Fruit fly (Drosophila melanogaster) whole organism, wandering third instar larva: Measurements from ENCODE around the gene CrebA.
A peak's percentile ranks its signal among the peaks of the same experiment; 100 is the strongest.

ENCODE experiments used
- Abd-B ChIP-seq: fragments of >200 bp; optimal IDR thresholded peaks from 2 replicates; lab custom pipeline; 2017; ENCODE audit warnings: missing biosample characterization, missing genetic modification characterization
- CG32264 ChIP-seq: fragments of 200-800 bp; sonication (Bioruptor generic); optimal IDR thresholded peaks from 2 replicates; lab custom pipeline; 2016; ENCODE audit warnings: missing biosample characterization, missing genetic modification characterization
- CG9705 ChIP-seq: fragments of 200-800 bp; sonication (Bioruptor generic); optimal IDR thresholded peaks from 2 replicates; lab custom pipeline; 2018; ENCODE audit warnings: missing biosample characterization, mild to moderate bottlenecking, missing genetic modification characterization
- CrebA ChIP-seq: fragments of 200-800 bp; sonication (Bioruptor generic); optimal IDR thresholded peaks from 2 replicates; lab custom pipeline; 2016; ENCODE audit warnings: missing biosample characterization, mild to moderate bottlenecking, missing genetic modification characterization, borderline replicate concordance
- Dfd ChIP-seq: fragments of >200 bp; optimal IDR thresholded peaks from 2 replicates; lab custom pipeline; 2017; ENCODE audit warnings: missing biosample characterization, missing genetic modification characterization
- Dif ChIP-seq: fragments of 200-275, 200-300 bp; sonication (Bioruptor generic); optimal IDR thresholded peaks from 2 replicates; lab custom pipeline; 2018; ENCODE audit warnings: missing biosample characterization, missing genetic modification characterization; ENCODE audit not compliant: partially characterized antibody
- GATAd ChIP-seq: sonication (Bioruptor generic); optimal IDR thresholded peaks from 2 replicates; lab custom pipeline; 2016; ENCODE audit warnings: missing biosample characterization, missing genetic modification characterization
- HLH106 ChIP-seq: fragments of 200-800 bp; optimal IDR thresholded peaks from 3 replicates; lab custom pipeline; 2019; ENCODE audit warnings: missing biosample characterization, mild to moderate bottlenecking, missing genetic modification characterization, moderate library complexity
- Hnf4 ChIP-seq: fragments of 200-800 bp; sonication (Bioruptor generic); optimal IDR thresholded peaks from 2 replicates; lab custom pipeline; 2016; ENCODE audit warnings: missing biosample characterization, mild to moderate bottlenecking, missing genetic modification characterization
- Hr78 ChIP-seq: fragments of >200 bp; optimal IDR thresholded peaks from 2 replicates; lab custom pipeline; 2017; ENCODE audit warnings: missing biosample characterization, missing genetic modification characterization
- Hr83 ChIP-seq: fragments of 200-300 bp; sonication (Bioruptor generic); optimal IDR thresholded peaks from 2 replicates; lab custom pipeline; 2016; ENCODE audit warnings: missing biosample characterization, mild to moderate bottlenecking, missing genetic modification characterization, moderate library complexity; ENCODE audit not compliant: poor library complexity, severe bottlenecking
- Jra ChIP-seq: sonication (Bioruptor generic); optimal IDR thresholded peaks from 2 replicates; lab custom pipeline; 2016; ENCODE audit warnings: missing biosample characterization, missing genetic modification characterization
- Mio ChIP-seq: sonication (Bioruptor generic); optimal IDR thresholded peaks from 2 replicates; lab custom pipeline; 2016; ENCODE audit warnings: missing biosample characterization, missing genetic modification characterization
- Myc ChIP-seq: fragments of >200 bp; optimal IDR thresholded peaks from 2 replicates; lab custom pipeline; 2017
- N ChIP-seq: fragments of >200 bp; optimal IDR thresholded peaks from 2 replicates; lab custom pipeline; 2018; ENCODE audit warnings: missing biosample characterization, missing external identifiers, missing genetic modification characterization
- OdsH ChIP-seq: fragments of 200-800 bp; sonication (Bioruptor generic); optimal IDR thresholded peaks from 2 replicates; lab custom pipeline; 2016; ENCODE audit warnings: missing biosample characterization, mild to moderate bottlenecking, missing genetic modification characterization
- Rel ChIP-seq, 2 experiments: fragments of 200-800 bp; sonication (Bioruptor generic) in 1 of 2; optimal IDR thresholded peaks; 2 replicates in 1 of 2; 3 replicates in 1 of 2; lab custom pipeline; 2016 to 2019; ENCODE audit warnings: mild to moderate bottlenecking in 2 of 2, missing biosample characterization in 2 of 2, missing genetic modification characterization in 2 of 2, moderate library complexity in 1 of 2
- Sp1 ChIP-seq: fragments of 200-800 bp; sonication (Bioruptor generic); optimal IDR thresholded peaks from 3 replicates; lab custom pipeline; 2019; ENCODE audit warnings: missing biosample characterization, mild to moderate bottlenecking, missing genetic modification characterization, moderate library complexity
- Vsx2 ChIP-seq: fragments of 200-300, 225-300 bp; sonication (Bioruptor generic); optimal IDR thresholded peaks from 2 replicates; lab custom pipeline; 2018; ENCODE audit warnings: missing biosample characterization, missing genetic modification characterization; ENCODE audit not compliant: partially characterized antibody
- br ChIP-seq: fragments of 200-800 bp; sonication (Bioruptor generic); optimal IDR thresholded peaks from 2 replicates; lab custom pipeline; 2016; ENCODE audit warnings: missing biosample characterization, missing genetic modification characterization
- brk ChIP-seq: fragments of 200-800 bp; sonication (Bioruptor generic); optimal IDR thresholded peaks from 2 replicates; lab custom pipeline; 2016; ENCODE audit warnings: missing biosample characterization, mild to moderate bottlenecking, missing genetic modification characterization
- dl ChIP-seq, 2 experiments: fragments of 175-275, 200-275 bp in 1 of 2; fragments of 200-275 bp in 1 of 2; sonication (Bioruptor generic); optimal IDR thresholded peaks; lab custom pipeline; 2018; ENCODE audit warnings: mild to moderate bottlenecking in 2 of 2, missing biosample characterization in 2 of 2, missing genetic modification characterization in 2 of 2, moderate library complexity in 2 of 2; ENCODE audit not compliant: partially characterized antibody in 2 of 2, insufficient read depth in 1 of 2
- dmrt93B ChIP-seq: fragments of 200-800 bp; sonication (Bioruptor generic); optimal IDR thresholded peaks from 2 replicates; lab custom pipeline; 2018; ENCODE audit warnings: missing biosample characterization, mild to moderate bottlenecking, missing genetic modification characterization
- dsf ChIP-seq: sonication (Bioruptor generic); optimal IDR thresholded peaks from 2 replicates; lab custom pipeline; 2016; ENCODE audit warnings: missing biosample characterization, missing genetic modification characterization, borderline replicate concordance
- ey ChIP-seq: fragments of 200-800 bp; sonication (Bioruptor generic); optimal IDR thresholded peaks from 2 replicates; lab custom pipeline; 2016; ENCODE audit warnings: missing biosample characterization, missing genetic modification characterization
- foxo ChIP-seq, 2 experiments: fragments of 200-800 bp; sonication (Bioruptor generic); optimal IDR thresholded peaks; 2 replicates in 1 of 2; 3 replicates in 1 of 2; lab custom pipeline; 2016 to 2017; ENCODE audit warnings: missing biosample characterization in 2 of 2, missing genetic modification characterization in 2 of 2
- fru ChIP-seq: fragments of 200-800 bp; sonication (Bioruptor generic); optimal IDR thresholded peaks from 3 replicates; lab custom pipeline; 2016; ENCODE audit warnings: missing biosample characterization, mild to moderate bottlenecking, missing genetic modification characterization
- h ChIP-seq: fragments of 200-800 bp; sonication (Bioruptor generic); optimal IDR thresholded peaks from 3 replicates; lab custom pipeline; 2016; ENCODE audit warnings: missing biosample characterization, mild to moderate bottlenecking, missing genetic modification characterization
- jim ChIP-seq: fragments of 175-275, 200-325 bp; sonication (Bioruptor generic); optimal IDR thresholded peaks from 2 replicates; lab custom pipeline; 2016; ENCODE audit warnings: missing biosample characterization, mild to moderate bottlenecking, missing genetic modification characterization
- lola ChIP-seq: fragments of >200 bp; optimal IDR thresholded peaks from 2 replicates; lab custom pipeline; 2017; ENCODE audit warnings: missing biosample characterization, missing genetic modification characterization
- pan ChIP-seq: fragments of >200 bp; optimal IDR thresholded peaks from 2 replicates; lab custom pipeline; 2017
- psq ChIP-seq: fragments of 200-800 bp; sonication (Bioruptor generic); optimal IDR thresholded peaks from 3 replicates; lab custom pipeline; 2017; ENCODE audit warnings: missing biosample characterization, mild to moderate bottlenecking, missing genetic modification characterization, moderate library complexity
- rgr ChIP-seq: fragments of 200-800 bp; sonication (Bioruptor generic); optimal IDR thresholded peaks from 3 replicates; lab custom pipeline; 2016; ENCODE audit warnings: missing biosample characterization, mild to moderate bottlenecking, missing genetic modification characterization
- sage ChIP-seq: fragments of 200-800 bp; sonication (Bioruptor generic); optimal IDR thresholded peaks from 2 replicates; lab custom pipeline; 2016; ENCODE audit warnings: missing biosample characterization, mild to moderate bottlenecking, missing genetic modification characterization
- sv ChIP-seq: fragments of 200-800 bp; sonication (Bioruptor generic); optimal IDR thresholded peaks from 3 replicates; lab custom pipeline; 2016; ENCODE audit warnings: missing biosample characterization, missing genetic modification characterization
- tai ChIP-seq: sonication (Bioruptor generic); optimal IDR thresholded peaks from 2 replicates; lab custom pipeline; 2016; ENCODE audit warnings: missing biosample characterization, missing genetic modification characterization
- usp ChIP-seq: fragments of >200 bp; optimal IDR thresholded peaks from 2 replicates; lab custom pipeline; 2017; ENCODE audit warnings: missing biosample characterization, missing genetic modification characterization
- woc ChIP-seq: sonication (Bioruptor generic); optimal IDR thresholded peaks from 2 replicates; lab custom pipeline; 2016; ENCODE audit warnings: missing biosample characterization, mild to moderate bottlenecking, missing genetic modification characterization

CrebA gene

DNA sequence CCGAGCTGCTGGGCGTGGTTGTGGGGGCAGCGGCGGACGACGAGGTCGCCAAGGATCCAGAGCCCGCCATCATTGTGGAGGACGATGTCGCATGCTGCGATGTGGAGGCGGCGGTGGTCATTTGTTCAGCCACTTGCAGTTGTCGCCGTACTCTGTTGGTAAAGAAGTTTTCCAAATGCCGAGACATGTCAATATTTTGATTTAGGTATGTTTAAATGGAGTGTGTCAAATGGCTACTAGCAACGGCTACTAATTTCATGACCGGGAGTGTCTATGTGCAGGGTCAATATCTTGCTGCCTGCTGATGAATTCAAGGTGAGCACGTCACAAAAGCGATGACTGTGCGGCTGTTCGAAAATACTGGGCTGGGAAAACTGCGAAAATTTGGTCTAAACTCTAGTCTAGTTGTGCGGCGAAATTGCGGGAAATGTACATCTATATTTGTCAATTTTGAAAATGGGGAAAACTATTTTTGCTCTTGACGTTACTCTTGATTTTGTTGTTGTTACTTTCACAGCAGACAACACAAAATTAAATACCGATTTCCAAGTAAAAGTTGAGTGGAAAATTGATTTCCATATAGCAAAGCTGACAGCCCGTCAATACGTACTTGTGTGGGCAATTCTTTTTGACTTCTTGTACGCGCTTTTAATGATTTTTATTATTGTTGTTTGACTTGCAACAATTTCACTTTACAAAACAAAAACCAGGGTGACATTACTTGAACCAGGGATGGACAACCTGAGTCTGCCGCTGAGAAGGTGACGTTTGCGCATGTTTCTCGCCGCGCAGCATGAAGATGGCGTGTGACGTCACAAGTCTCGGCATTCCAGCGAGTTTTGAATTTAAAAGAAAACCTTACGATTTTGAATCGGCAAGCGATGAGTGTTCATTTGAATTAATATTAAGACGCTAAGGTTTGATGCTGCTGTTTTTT, 52.5 kb downstream of the CrebA start, which contains the start of gene CG7656:
TSS of gene CG7656 (minus strand) at position 731 of the 937 bp plus-strand sequence.
- TF ChIP-seq Abd-B (GFP tag; lab: Kevin White, UChicago) (no peak), CrebA (GFP tag; lab: Kevin White, UChicago) (no peak), HLH106 (tag; lab: Kevin White, UChicago) (peak; percentile 33), Dfd (GFP tag; lab: Kevin White, UChicago) (no peak), dsf (no peak), Hnf4 (GFP tag; lab: Kevin White, UChicago) (peak; percentile 80), sage (GFP tag; lab: Kevin White, UChicago) (no peak), woc (GFP tag; lab: Kevin White, UChicago) (peak; percentile 92), usp (GFP tag; lab: Kevin White, UChicago) (no peak), sv (GFP tag; lab: Kevin White, UChicago) (peak; percentile 67), Hr83 (peak; percentile 94), foxo (GFP tag; optimal IDR thresholded peaks at IDR 0.05; lab: Kevin White, UChicago) (peak in 1 of 2 experiments; percentile 80), h (GFP tag; lab: Kevin White, UChicago) (peak; percentile 51), Vsx2 (GFP tag; lab: Kevin White, UChicago) (no peak), N (GFP tag; lab: Kevin White, UChicago) (no peak), brk (no peak), GATAd (no peak), CG9705 (GFP tag; lab: Kevin White, UChicago) (peak; percentile 18), rgr (GFP tag; lab: Kevin White, UChicago) (peak; percentile 71), Sp1 (GFP tag; lab: Kevin White, UChicago) (peak; percentile 51), Mio (GFP tag; lab: Kevin White, UChicago) (no peak), Jra (GFP tag; lab: Kevin White, UChicago) (peak; percentile 5), dmrt93B (GFP tag; lab: Kevin White, UChicago) (no peak), Rel (GFP tag; optimal IDR thresholded peaks at IDR 0.05; lab: Kevin White, UChicago) (no peak), Rel (tag; optimal IDR thresholded peaks at IDR 0.05; lab: Kevin White, UChicago) (peak; percentile 58), OdsH (GFP tag; lab: Kevin White, UChicago) (peak; percentile 48), dl (GFP tag; optimal IDR thresholded peaks at IDR 0.05; lab: Kevin White, UChicago; ENCODE audit: insufficient read depth in 1 of 2, partially characterized antibody in 2 of 2) (no peak), jim (GFP tag; lab: Kevin White, UChicago) (peak; percentile 7), fru (GFP tag; lab: Kevin White, UChicago) (peak; percentile 76), ey (peak; percentile 58), br (GFP tag; lab: Kevin White, UChicago) (peak; percentile 60), psq (peak; percentile 27), Hr78 (GFP tag; lab: Kevin White, UChicago) (no peak)

DNA sequence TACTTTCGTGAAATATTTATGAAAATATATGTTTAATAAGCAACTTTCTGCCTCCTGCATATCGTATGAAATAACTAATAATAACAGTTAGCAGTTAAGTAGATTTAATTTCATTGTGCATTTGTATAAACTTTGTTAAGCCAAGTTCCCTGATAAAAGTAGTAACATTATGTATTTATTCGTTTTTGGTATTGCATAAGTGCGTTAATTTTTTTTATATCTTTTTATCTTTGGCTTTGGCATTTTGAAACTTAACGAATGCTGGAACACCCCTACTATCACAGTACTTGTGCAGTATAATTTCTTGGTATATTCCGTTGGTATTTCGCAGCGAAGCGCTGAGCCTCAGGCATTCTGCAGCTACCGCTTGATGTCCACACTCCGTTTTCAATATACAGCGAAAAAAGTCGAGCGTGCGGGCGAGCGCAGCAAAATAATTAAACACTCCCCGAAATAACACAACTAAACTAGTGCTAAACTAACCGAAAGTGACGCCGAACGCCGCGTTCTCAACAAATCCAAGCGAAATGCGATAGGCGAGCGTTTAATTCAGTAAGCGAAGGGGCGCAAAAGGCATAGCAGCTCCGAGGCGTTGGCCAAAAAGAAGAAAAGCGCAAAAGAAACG, 53.4 kb downstream of the CrebA start, which contains the start of gene RhoGAP71E:
TSS of gene RhoGAP71E (plus strand) at position 347 of the 625 bp plus-strand sequence.
- TF ChIP-seq Hr83 (peak; percentile 44), CG9705 (GFP tag; lab: Kevin White, UChicago) (no peak), Mio (GFP tag; lab: Kevin White, UChicago) (no peak), Rel (GFP tag; optimal IDR thresholded peaks at IDR 0.05; lab: Kevin White, UChicago) (no peak), Rel (tag; optimal IDR thresholded peaks at IDR 0.05; lab: Kevin White, UChicago) (peak; percentile 50), Dif (GFP tag; lab: Kevin White, UChicago) (no peak), Vsx2 (GFP tag; lab: Kevin White, UChicago) (no peak), foxo (GFP tag; optimal IDR thresholded peaks at IDR 0.05; lab: Kevin White, UChicago) (peak in 1 of 2 experiments; percentile 44), CrebA (GFP tag; lab: Kevin White, UChicago) (no peak), pan (lab: Kevin White, UChicago) (no peak), OdsH (GFP tag; lab: Kevin White, UChicago) (peak; percentile 36), brk (no peak), N (GFP tag; lab: Kevin White, UChicago) (no peak), lola (no peak), HLH106 (tag; lab: Kevin White, UChicago) (peak; percentile 55), ey (no peak), Myc (lab: Kevin White, UChicago) (no peak), Dfd (GFP tag; lab: Kevin White, UChicago) (no peak), dsf (no peak), br (GFP tag; lab: Kevin White, UChicago) (peak; percentile 44), Abd-B (GFP tag; lab: Kevin White, UChicago) (no peak), psq (peak; percentile 97), Hnf4 (GFP tag; lab: Kevin White, UChicago) (peak; percentile 23), sv (GFP tag; lab: Kevin White, UChicago) (no peak), Hr78 (GFP tag; lab: Kevin White, UChicago) (no peak), Sp1 (GFP tag; lab: Kevin White, UChicago) (peak; percentile 57), fru (GFP tag; lab: Kevin White, UChicago) (no peak), dl (GFP tag; optimal IDR thresholded peaks at IDR 0.05; lab: Kevin White, UChicago; ENCODE audit: insufficient read depth in 1 of 2, partially characterized antibody in 2 of 2) (no peak), woc (GFP tag; lab: Kevin White, UChicago) (peak; percentile 5), sage (GFP tag; lab: Kevin White, UChicago) (no peak), CG32264 (GFP tag; lab: Kevin White, UChicago) (no peak), rgr (GFP tag; lab: Kevin White, UChicago) (peak; percentile 57), usp (GFP tag; lab: Kevin White, UChicago) (no peak), h (GFP tag; lab: Kevin White, UChicago) (peak; percentile 19), GATAd (no peak), jim (GFP tag; lab: Kevin White, UChicago) (no peak), tai (GFP tag; lab: Kevin White, UChicago) (no peak), Jra (GFP tag; lab: Kevin White, UChicago) (no peak), dmrt93B (GFP tag; lab: Kevin White, UChicago) (no peak)
